Worm (Caenorhabditis elegans) whole organism, late embryonic: ENCODE data around the gene ntc-1.

Source experiments
- C08G9.2 ChIP-seq: sonication (generic microtip); optimal IDR thresholded peaks from 2 replicates; lab custom pipeline; 2016; ENCODE audit warnings: mild to moderate bottlenecking, missing genetic modification characterization, moderate library complexity, missing compliant biosample characterization
- C38D4.7 ChIP-seq: fragments of 200-800 bp; sonication (Bioruptor generic); optimal IDR thresholded peaks from 2 replicates; lab custom pipeline; 2018; ENCODE audit warnings: mild to moderate bottlenecking, missing genetic modification characterization, moderate library complexity, missing compliant biosample characterization
- T23F11.4 ChIP-seq: fragments of 200-800 bp; sonication (Bioruptor generic); optimal IDR thresholded peaks from 2 replicates; lab custom pipeline; 2018; ENCODE audit warnings: mild to moderate bottlenecking, missing genetic modification characterization, missing compliant biosample characterization
- ahr-1 ChIP-seq: sonication (generic microtip); optimal IDR thresholded peaks from 2 replicates; lab custom pipeline; 2016; ENCODE audit warnings: missing genetic modification characterization, missing compliant biosample characterization
- ama-1 ChIP-seq: fragments of 150-350 bp; optimal IDR thresholded peaks from 2 replicates; lab custom pipeline; 2014
- ceh-18 ChIP-seq: sonication (generic microtip); optimal IDR thresholded peaks from 2 replicates; lab custom pipeline; 2016; ENCODE audit warnings: missing genetic modification characterization, missing compliant biosample characterization
- ceh-2 ChIP-seq: sonication (generic microtip); optimal IDR thresholded peaks from 2 replicates; lab custom pipeline; 2016; ENCODE audit warnings: missing genotype, missing genetic modification characterization, missing compliant biosample characterization
- ceh-22 ChIP-seq: sonication (generic microtip); optimal IDR thresholded peaks from 2 replicates; lab custom pipeline; 2017; ENCODE audit warnings: missing biosample characterization, missing genetic modification characterization
- ceh-24 ChIP-seq: sonication (generic microtip); optimal IDR thresholded peaks from 2 replicates; lab custom pipeline; 2016; ENCODE audit warnings: mild to moderate bottlenecking, missing genetic modification characterization, missing compliant biosample characterization
- ceh-31 ChIP-seq: sonication (generic microtip); optimal IDR thresholded peaks from 2 replicates; lab custom pipeline; 2016; ENCODE audit warnings: missing genetic modification characterization, missing compliant biosample characterization
- ceh-45 ChIP-seq: fragments of 200-800 bp; sonication (Bioruptor generic); IDR thresholded peaks from 2 replicates; pipeline ENCODE4 v1.3.6; 2022; ENCODE audit warnings: missing genetic modification reagents, missing genetic modification characterization, missing compliant biosample characterization
- ceh-6 ChIP-seq: fragments of 200-800 bp; sonication (Bioruptor generic); optimal IDR thresholded peaks from 2 replicates; lab custom pipeline; 2018; ENCODE audit warnings: mild to moderate bottlenecking, missing genetic modification characterization, missing compliant biosample characterization
- ceh-9 ChIP-seq: sonication (generic microtip); optimal IDR thresholded peaks from 2 replicates; lab custom pipeline; 2016; ENCODE audit warnings: mild to moderate bottlenecking, missing genetic modification characterization, inconsistent platforms, missing compliant biosample characterization
- dve-1 ChIP-seq: sonication (generic microtip); optimal IDR thresholded peaks from 2 replicates; lab custom pipeline; 2017; ENCODE audit warnings: antibody characterized with exemption, mild to moderate bottlenecking, missing genetic modification characterization, missing compliant biosample characterization
- elt-2 ChIP-seq: sonication (generic microtip); optimal IDR thresholded peaks from 2 replicates; lab custom pipeline; 2016; ENCODE audit warnings: missing genetic modification reagents, missing genetic modification characterization, missing compliant biosample characterization
- ets-4 ChIP-seq: sonication (generic microtip); optimal IDR thresholded peaks from 2 replicates; lab custom pipeline; 2016; ENCODE audit warnings: missing genetic modification characterization, missing compliant biosample characterization
- eyg-1 ChIP-seq: sonication (generic microtip); optimal IDR thresholded peaks from 2 replicates; lab custom pipeline; 2016; ENCODE audit warnings: missing genotype, missing genetic modification characterization, missing compliant biosample characterization
- fkh-10 ChIP-seq: fragments of 150-350 bp; optimal IDR thresholded peaks from 2 replicates; lab custom pipeline; 2014; ENCODE audit warnings: missing biosample characterization, missing genetic modification reagents, missing genetic modification characterization
- fkh-6 ChIP-seq: sonication (generic microtip); optimal IDR thresholded peaks from 2 replicates; lab custom pipeline; 2016; ENCODE audit warnings: missing genetic modification characterization, missing compliant biosample characterization
- gmeb-2 ChIP-seq: sonication (generic microtip); optimal IDR thresholded peaks from 2 replicates; lab custom pipeline; 2016; ENCODE audit warnings: missing genetic modification characterization, inconsistent platforms, missing compliant biosample characterization
- hlh-30 ChIP-seq: sonication (generic microtip); optimal IDR thresholded peaks from 2 replicates; lab custom pipeline; 2017; ENCODE audit warnings: antibody characterized with exemption, missing genetic modification characterization, missing compliant biosample characterization; ENCODE audit not compliant: insufficient read depth
- hlh-8 ChIP-seq: sonication (generic microtip); optimal IDR thresholded peaks from 2 replicates; lab custom pipeline; 2016; ENCODE audit warnings: missing genotype, missing genetic modification characterization, missing compliant biosample characterization
- mec-3 ChIP-seq: sonication (generic microtip); optimal IDR thresholded peaks from 2 replicates; lab custom pipeline; 2016; ENCODE audit warnings: borderline replicate concordance, missing genetic modification characterization, missing compliant biosample characterization
- nfya-1 ChIP-seq: sonication (generic microtip); optimal IDR thresholded peaks from 2 replicates; lab custom pipeline; 2017; ENCODE audit warnings: missing genetic modification characterization, mild to moderate bottlenecking, missing compliant biosample characterization, antibody characterized with exemption, moderate library complexity
- nhr-232 ChIP-seq: sonication (generic microtip); optimal IDR thresholded peaks from 2 replicates; lab custom pipeline; 2016; ENCODE audit warnings: missing genetic modification characterization, missing compliant biosample characterization
- pat-9 ChIP-seq: fragments of 200-800 bp; sonication (Bioruptor generic); optimal IDR thresholded peaks from 2 replicates; lab custom pipeline; 2018; ENCODE audit warnings: mild to moderate bottlenecking, missing genetic modification characterization, moderate library complexity, missing compliant biosample characterization
- pha-4 ChIP-seq: fragments of 150-350 bp; optimal IDR thresholded peaks from 2 replicates; lab custom pipeline; 2018; ENCODE audit warnings: missing biosample characterization, missing genetic modification reagents, missing genetic modification characterization
- sdc-2 ChIP-seq: sonication (generic microtip); optimal IDR thresholded peaks from 2 replicates; lab custom pipeline; 2016; ENCODE audit warnings: missing genotype, missing genetic modification characterization, missing compliant biosample characterization
- tbx-2 ChIP-seq: sonication (generic microtip); optimal IDR thresholded peaks from 2 replicates; lab custom pipeline; 2016; ENCODE audit warnings: missing genetic modification characterization, missing compliant biosample characterization
- unc-3 ChIP-seq, 2 experiments: fragments of 200-800 bp in 1 of 2; sonication (Bioruptor generic) in 1 of 2; sonication (generic microtip) in 1 of 2; conservative IDR thresholded peaks in 1 of 2; optimal IDR thresholded peaks in 1 of 2; 2 replicates each; pipeline versions ENCODE4 v1.3.6 to Lab custom; 2016 to 2022; ENCODE audit warnings: missing compliant biosample characterization in 2 of 2, missing genetic modification characterization in 2 of 2, missing genetic modification reagents in 1 of 2
- unc-42 ChIP-seq: sonication (generic microtip); optimal IDR thresholded peaks from 2 replicates; lab custom pipeline; 2016; ENCODE audit warnings: missing genotype, missing genetic modification characterization, missing compliant biosample characterization
- unc-86 ChIP-seq: sonication (generic microtip); optimal IDR thresholded peaks from 2 replicates; lab custom pipeline; 2016; ENCODE audit warnings: missing genetic modification characterization, missing compliant biosample characterization
- zip-5 ChIP-seq: sonication (generic microtip); optimal IDR thresholded peaks from 2 replicates; lab custom pipeline; 2016; ENCODE audit warnings: missing genetic modification characterization, missing compliant biosample characterization
- ztf-16 ChIP-seq: sonication (generic microtip); optimal IDR thresholded peaks from 2 replicates; lab custom pipeline; 2017; ENCODE audit warnings: missing genetic modification characterization, missing compliant biosample characterization

The ntc-1 gene

DNA sequence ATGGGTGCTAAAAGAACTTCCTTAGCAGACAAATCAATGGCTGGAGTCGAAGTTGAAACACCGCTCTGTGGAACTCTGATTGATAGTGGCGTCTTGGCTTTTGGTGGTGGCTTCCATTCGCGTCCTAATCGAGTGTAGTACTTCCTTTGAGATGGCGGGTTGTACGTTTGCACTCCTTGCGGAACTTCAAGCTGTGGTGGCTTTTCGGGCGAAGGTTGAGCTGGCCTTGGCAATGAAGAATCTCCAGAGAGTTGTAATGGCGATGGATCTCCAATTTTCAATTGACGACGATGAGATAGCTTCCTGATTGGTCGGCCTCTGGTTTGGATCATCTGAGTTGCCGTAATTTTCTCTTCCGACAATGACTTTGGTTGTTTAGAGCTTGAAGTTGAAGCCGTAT is 25.2 kb upstream of the ntc-1 start:
- TF ChIP-seq dve-1 (tag; lab: Kevin White, UChicago) (no peak), elt-2 (tag; lab: Kevin White, UChicago) (no peak), ztf-16 (tag; lab: Kevin White, UChicago) (no peak), T23F11.4 (no peak), nhr-232 (tag; lab: Kevin White, UChicago) (no peak), unc-3 (GFP tag; conservative IDR thresholded peaks at IDR 0.05; lab: Robert Waterston, UW) (no peak), unc-3 (tag; optimal IDR thresholded peaks at IDR 0.05; lab: Kevin White, UChicago) (no peak), eyg-1 (tag; lab: Kevin White, UChicago) (no peak), pha-4 (tag; lab: Kevin White, UChicago) (no peak), nfya-1 (no peak), fkh-6 (tag; lab: Kevin White, UChicago) (no peak), ceh-45 (GFP tag; lab: Robert Waterston, UW) (no peak), ceh-9 (tag; lab: Kevin White, UChicago) (no peak), ceh-2 (tag; lab: Kevin White, UChicago) (no peak), mec-3 (tag; lab: Kevin White, UChicago) (no peak), ahr-1 (no peak)

DNA sequence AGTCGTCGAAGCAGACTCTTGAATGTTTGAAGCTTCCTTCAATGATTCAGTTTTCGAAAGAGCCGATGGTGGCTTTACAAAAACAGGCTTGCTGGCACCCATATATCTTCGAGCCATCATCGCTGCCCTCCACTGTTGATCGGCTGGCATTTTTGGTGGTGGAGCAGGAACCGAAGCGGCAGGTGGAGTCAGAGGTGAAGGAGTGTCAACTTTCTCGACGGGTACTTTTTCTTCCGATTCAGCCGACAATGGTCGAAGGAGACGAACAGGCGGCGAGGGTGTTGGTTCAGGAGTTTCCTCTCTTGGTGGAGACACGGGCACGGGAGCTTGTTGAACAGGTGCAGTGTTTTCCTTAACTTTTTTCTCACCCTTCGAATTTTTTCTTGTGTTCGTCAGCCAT is 23.6 kb upstream of the ntc-1 start:
- no peak for TF ChIP-seq unc-86 (tag; lab: Kevin White, UChicago)
- no peak for TF ChIP-seq C38D4.7 (GFP tag; lab: Kevin White, UChicago)
- no peak for TF ChIP-seq unc-42 (tag; lab: Kevin White, UChicago)

DNA sequence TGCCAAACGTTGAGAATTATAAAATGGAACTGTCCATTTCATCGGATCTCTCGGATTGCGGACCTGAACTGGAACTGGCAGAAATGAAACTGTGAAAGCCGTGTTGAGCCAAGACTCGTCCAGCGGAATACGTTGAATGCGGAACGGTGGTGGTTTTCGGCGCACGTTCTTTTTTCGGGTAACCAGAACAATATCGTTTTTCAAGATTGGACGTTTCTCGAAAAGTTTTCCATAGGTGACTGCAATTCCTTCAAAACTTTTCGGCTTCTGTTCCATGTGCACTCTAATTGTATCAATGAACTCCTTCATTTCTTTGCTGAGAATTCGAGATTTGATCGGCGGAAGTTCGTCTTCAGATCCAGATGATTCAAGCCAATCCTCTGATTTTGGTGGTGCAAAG is 21.1 kb upstream of the ntc-1 start:
- no peak for TF ChIP-seq ceh-6 (GFP tag; lab: Kevin White, UChicago)
- no peak for TF ChIP-seq ets-4 (tag; lab: Kevin White, UChicago)
- TF ChIP-seq fkh-10 = no peak
- no peak for TF ChIP-seq T23F11.4
- TF ChIP-seq zip-5 (tag; lab: Kevin White, UChicago) = no peak
- TF ChIP-seq unc-42 (tag; lab: Kevin White, UChicago) = no peak
- TF ChIP-seq fkh-6 (tag; lab: Kevin White, UChicago) = no peak
- no peak for TF ChIP-seq pat-9 (tag; lab: Kevin White, UChicago)
- TF ChIP-seq C38D4.7 (GFP tag; lab: Kevin White, UChicago) = no peak
- no peak for TF ChIP-seq sdc-2 (tag; lab: Kevin White, UChicago)
- TF ChIP-seq hlh-30 (tag; lab: Kevin White, UChicago) = no peak
- TF ChIP-seq, all 69 proteins: peak for 0

DNA sequence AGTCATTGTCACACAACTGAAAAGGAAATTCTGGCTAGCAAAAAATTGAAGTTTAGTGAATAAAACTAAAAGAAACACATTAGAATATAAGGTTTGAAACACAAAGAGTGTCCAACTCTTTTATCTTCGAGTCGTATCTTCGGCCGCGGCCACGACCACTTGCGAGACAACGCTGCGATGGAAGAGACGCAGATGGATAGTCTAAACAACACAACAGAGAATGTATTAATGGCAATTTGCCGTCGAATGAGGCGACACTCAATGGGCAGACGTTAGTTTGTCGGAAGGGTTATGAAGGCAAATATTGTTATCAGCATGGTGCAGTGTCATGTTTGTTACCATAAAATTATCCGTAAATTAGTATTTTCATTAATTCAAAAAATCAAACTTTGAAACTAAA is 12.8 kb upstream of the ntc-1 start, which contains the start of gene F39C12.1:
Gene F39C12.1, minus strand, starts transcription at position 136 of the 400 bp plus-strand sequence.
- TF ChIP-seq gmeb-2 (tag; lab: Kevin White, UChicago) = no peak
- peak; percentile 52 for TF ChIP-seq unc-42 (tag; lab: Kevin White, UChicago)
- TF ChIP-seq ama-1 (lab: Kevin White, UChicago) = no peak
- no peak for TF ChIP-seq eyg-1 (tag; lab: Kevin White, UChicago)
- peak; percentile 56 for TF ChIP-seq C08G9.2 (tag; lab: Kevin White, UChicago)
- TF ChIP-seq ceh-31 (tag; lab: Kevin White, UChicago) = peak; percentile 65
- TF ChIP-seq ztf-16 (tag; lab: Kevin White, UChicago) = no peak
- TF ChIP-seq ceh-2 (tag; lab: Kevin White, UChicago) = peak; percentile 52
- TF ChIP-seq ets-4 (tag; lab: Kevin White, UChicago) = peak; percentile 44
- TF ChIP-seq dve-1 (tag; lab: Kevin White, UChicago) = peak; percentile 11
- TF ChIP-seq hlh-8 (tag; lab: Kevin White, UChicago) = no peak
- TF ChIP-seq tbx-2 (tag; lab: Kevin White, UChicago) = peak; percentile 56
- TF ChIP-seq C38D4.7 (GFP tag; lab: Kevin White, UChicago) = no peak
- TF ChIP-seq unc-86 (tag; lab: Kevin White, UChicago) = no peak
- TF ChIP-seq ceh-24 (tag; lab: Kevin White, UChicago) = no peak
- no peak for TF ChIP-seq ceh-18
- TF ChIP-seq ceh-22 = no peak
- TF ChIP-seq, all 69 proteins: peak for 7
